Fruit fly (Drosophila melanogaster) whole organism: ENCODE results near the gene 5-HT7.

Experiments used
- CG8478 ChIP-seq: fragments of >200 bp; optimal IDR thresholded peaks from 2 replicates; lab custom pipeline; 2018; ENCODE audit warnings: inconsistent platforms
- Dll ChIP-seq: fragments of >200 bp; optimal IDR thresholded peaks from 2 replicates; lab custom pipeline; 2017
- EcR ChIP-seq, 2 experiments: fragments of >200 bp; optimal IDR thresholded peaks; 2 replicates each; lab custom pipeline; 2017; ENCODE audit warnings: missing biosample characterization in 2 of 2, missing genetic modification characterization in 2 of 2, missing genetic modification reagents in 2 of 2
- pan ChIP-seq: fragments of >200 bp; optimal IDR thresholded peaks from 2 replicates; lab custom pipeline; 2017
- psq ChIP-seq: fragments of >200 bp; optimal IDR thresholded peaks from 2 replicates; lab custom pipeline; 2017
- usp ChIP-seq: fragments of >200 bp; optimal IDR thresholded peaks from 2 replicates; lab custom pipeline; 2017; ENCODE audit warnings: missing biosample characterization, missing genetic modification characterization, mixed read lengths

The 5-HT7 gene

dm6 chr3R:30940234-30940633 lies 76.4 kb downstream of the 5-HT7 start:
- TF ChIP-seq pan = no peak
- no peak for TF ChIP-seq CG8478 (lab: Kevin White, UChicago)
- TF ChIP-seq EcR (GFP tag; optimal IDR thresholded peaks at IDR 0.05; lab: Kevin White, UChicago) = no peak
- TF ChIP-seq psq (lab: Kevin White, UChicago) = no peak
- TF ChIP-seq Dll = no peak
- TF ChIP-seq usp (GFP tag; lab: Kevin White, UChicago) = no peak

dm6 chr3R:30937002-30937401 lies 79.7 kb downstream of the 5-HT7 start, which contains the start of gene CG15550:
CG15550 (minus strand) TSS chr3R:30937102.
- TF ChIP-seq CG8478 (lab: Kevin White, UChicago) (no peak), Dll (no peak), usp (GFP tag; lab: Kevin White, UChicago) (no peak), pan (no peak), psq (lab: Kevin White, UChicago) (no peak), EcR (GFP tag; optimal IDR thresholded peaks at IDR 0.05; lab: Kevin White, UChicago) (no peak)

dm6 chr3R:30936407-30936806 lies 80.3 kb downstream of the 5-HT7 start, which contains the start of gene CG15549:
CG15549 (minus strand) TSS chr3R:30936507.
- no peak for TF ChIP-seq Dll
- no peak for TF ChIP-seq pan
- no peak for TF ChIP-seq CG8478 (lab: Kevin White, UChicago)
- no peak for TF ChIP-seq EcR (GFP tag; optimal IDR thresholded peaks at IDR 0.05; lab: Kevin White, UChicago)
- no peak for TF ChIP-seq psq (lab: Kevin White, UChicago)
- no peak for TF ChIP-seq usp (GFP tag; lab: Kevin White, UChicago)

- TF ChIP-seq EcR (GFP tag; optimal IDR thresholded peaks at IDR 0.05; lab: Kevin White, UChicago) = no peak
- no peak for TF ChIP-seq pan
- no peak for TF ChIP-seq psq (lab: Kevin White, UChicago)
Observed at dm6 chr3R:30933894-30934434, 82.7 kb downstream of the 5-HT7 start.

- no peak for TF ChIP-seq pan
- TF ChIP-seq CG8478 (lab: Kevin White, UChicago) = no peak
- no peak for TF ChIP-seq Dll
- no peak for TF ChIP-seq psq (lab: Kevin White, UChicago)
- no peak for TF ChIP-seq EcR (GFP tag; optimal IDR thresholded peaks at IDR 0.05; lab: Kevin White, UChicago)
Observed at dm6 chr3R:30932092-30932491, 84.6 kb downstream of the 5-HT7 start.

- TF ChIP-seq EcR (GFP tag; optimal IDR thresholded peaks at IDR 0.05; lab: Kevin White, UChicago) = no peak
- TF ChIP-seq usp (GFP tag; lab: Kevin White, UChicago) = no peak
- TF ChIP-seq pan = no peak
- no peak for TF ChIP-seq psq (lab: Kevin White, UChicago)
- TF ChIP-seq CG8478 (lab: Kevin White, UChicago) = no peak
- no peak for TF ChIP-seq Dll
Observed at dm6 chr3R:30928634-30929033, 88.0 kb downstream of the 5-HT7 start.

- no peak for TF ChIP-seq EcR (GFP tag; optimal IDR thresholded peaks at IDR 0.05; lab: Kevin White, UChicago)
Observed at dm6 chr3R:30926033-30926432, 90.6 kb downstream of the 5-HT7 start.

- TF ChIP-seq Dll (no peak), EcR (GFP tag; optimal IDR thresholded peaks at IDR 0.05; lab: Kevin White, UChicago) (no peak), pan (no peak), usp (GFP tag; lab: Kevin White, UChicago) (no peak), CG8478 (lab: Kevin White, UChicago) (no peak), psq (lab: Kevin White, UChicago) (no peak)
Observed at dm6 chr3R:30925436-30925835, 91.2 kb downstream of the 5-HT7 start.

dm6 chr3R:30923581-30923980 lies 93.1 kb downstream of the 5-HT7 start:
- TF ChIP-seq usp (GFP tag; lab: Kevin White, UChicago) = no peak
- no peak for TF ChIP-seq pan
- no peak for TF ChIP-seq Dll
- TF ChIP-seq EcR (GFP tag; optimal IDR thresholded peaks at IDR 0.05; lab: Kevin White, UChicago) = no peak
- TF ChIP-seq psq (lab: Kevin White, UChicago) = no peak
- TF ChIP-seq CG8478 (lab: Kevin White, UChicago) = no peak

dm6 chr3R:30922414-30922813 lies 94.3 kb downstream of the 5-HT7 start:
- TF ChIP-seq Dll = no peak
- TF ChIP-seq CG8478 (lab: Kevin White, UChicago) = no peak

dm6 chr3R:30918872-30919271 lies 97.8 kb downstream of the 5-HT7 start:
- TF ChIP-seq EcR (GFP tag; optimal IDR thresholded peaks at IDR 0.05; lab: Kevin White, UChicago) (no peak), pan (no peak), usp (GFP tag; lab: Kevin White, UChicago) (no peak), psq (lab: Kevin White, UChicago) (no peak), CG8478 (lab: Kevin White, UChicago) (no peak), Dll (no peak)
